Worm (Caenorhabditis elegans) whole organism, early embryonic: ENCODE measurements around the gene svh-11.

Experiments
- B0310.2 ChIP-seq: sonication (generic microtip); optimal IDR thresholded peaks from 2 replicates; lab custom pipeline; 2016; ENCODE audit warnings: mild to moderate bottlenecking, missing genetic modification characterization, missing compliant biosample characterization
- F13C5.2 ChIP-seq: sonication (generic microtip); optimal IDR thresholded peaks from 2 replicates; lab custom pipeline; 2017; ENCODE audit warnings: mild to moderate bottlenecking, missing genetic modification characterization, inconsistent platforms, missing compliant biosample characterization
- aly-1 ChIP-seq: sonication (generic microtip); optimal IDR thresholded peaks from 2 replicates; lab custom pipeline; 2016; ENCODE audit warnings: missing genetic modification characterization, missing compliant biosample characterization
- ama-1 ChIP-seq: fragments of 150-350 bp; optimal IDR thresholded peaks from 2 replicates; lab custom pipeline; 2014
- ceh-13 ChIP-seq: fragments of 200-800 bp; sonication (Bioruptor generic); optimal IDR thresholded peaks from 2 replicates; lab custom pipeline; 2018; ENCODE audit warnings: mild to moderate bottlenecking, missing genetic modification characterization, missing compliant biosample characterization
- ceh-36 ChIP-seq: sonication (generic microtip); optimal IDR thresholded peaks from 2 replicates; lab custom pipeline; 2016; ENCODE audit warnings: missing genetic modification characterization, inconsistent platforms, missing compliant biosample characterization
- ets-7 ChIP-seq: sonication (generic microtip); optimal IDR thresholded peaks from 2 replicates; lab custom pipeline; 2016; ENCODE audit warnings: missing genotype, missing genetic modification characterization, missing compliant biosample characterization
- flt-1 ChIP-seq: fragments of 200-800 bp; sonication (Bioruptor generic); IDR thresholded peaks from 2 replicates; pipeline ENCODE4 v1.3.6; 2022; ENCODE audit warnings: missing genetic modification characterization, missing compliant biosample characterization
- hmbx-1 ChIP-seq: sonication (generic microtip); optimal IDR thresholded peaks from 2 replicates; lab custom pipeline; 2016; ENCODE audit warnings: mild to moderate bottlenecking, missing genetic modification characterization, missing compliant biosample characterization
- hmg-4 ChIP-seq: fragments of 200-800 bp; sonication (Bioruptor generic); optimal IDR thresholded peaks from 2 replicates; lab custom pipeline; 2018; ENCODE audit warnings: mild to moderate bottlenecking, missing genetic modification characterization, missing compliant biosample characterization
- hnd-1 ChIP-seq: sonication (generic microtip); optimal IDR thresholded peaks from 2 replicates; lab custom pipeline; 2016; ENCODE audit warnings: missing genetic modification characterization, missing compliant biosample characterization
- pes-1 ChIP-seq: fragments of 200-800 bp; sonication (Bioruptor generic); IDR thresholded peaks from 2 replicates; pipeline ENCODE4 v1.3.6; 2022; ENCODE audit warnings: missing genetic modification reagents, missing genetic modification characterization, missing compliant biosample characterization
- scrt-1 ChIP-seq: fragments of 200-800 bp; sonication (Bioruptor generic); IDR thresholded peaks from 2 replicates; pipeline ENCODE4 v1.3.6; 2022; ENCODE audit warnings: missing genetic modification characterization, missing compliant biosample characterization
- sea-1 ChIP-seq: fragments of 200-800 bp; sonication (Bioruptor generic); conservative IDR thresholded peaks from 2 replicates; pipeline ENCODE4 v1.3.6; 2022; ENCODE audit warnings: missing genetic modification characterization, missing compliant biosample characterization
- tbx-11 ChIP-seq: fragments of 200-800 bp; sonication (Bioruptor generic); IDR thresholded peaks from 2 replicates; pipeline ENCODE4 v1.3.6; 2022; ENCODE audit warnings: missing genetic modification characterization, missing compliant biosample characterization
- tbx-37 ChIP-seq: fragments of 200-800 bp; sonication (Bioruptor generic); conservative IDR thresholded peaks from 2 replicates; pipeline ENCODE4 v1.3.6; 2022; ENCODE audit warnings: missing genetic modification reagents, missing genetic modification characterization, missing compliant biosample characterization
- tra-4 ChIP-seq: sonication (generic microtip); optimal IDR thresholded peaks from 2 replicates; lab custom pipeline; 2017; ENCODE audit warnings: missing genetic modification characterization, missing compliant biosample characterization

Gene svh-11

DNA sequence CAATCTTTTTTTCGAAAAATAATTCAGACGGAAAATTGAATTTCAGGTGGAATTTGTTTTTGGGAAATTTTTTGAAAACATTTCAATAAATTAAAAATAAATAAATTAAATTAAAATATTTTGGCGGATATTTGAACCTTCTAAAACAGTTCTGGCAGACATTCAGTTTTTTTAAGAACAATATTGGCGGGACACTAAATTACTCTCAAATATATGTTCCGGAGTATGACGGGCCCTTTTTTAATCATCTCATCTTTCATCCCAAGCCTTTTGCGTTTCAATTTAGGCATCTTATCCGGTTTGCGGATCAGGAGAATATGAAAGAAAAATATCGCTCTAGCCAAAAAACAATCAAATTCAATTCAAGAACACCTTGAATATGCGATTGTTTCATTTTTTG lies at the start of gene svh-11:
Gene svh-11, plus strand, starts transcription at position 301 of the 400 bp plus-strand sequence.
- TF ChIP-seq hnd-1 (tag; lab: Kevin White, UChicago) (no peak), ceh-36 (no peak), flt-1 (GFP tag; lab: Robert Waterston, UW) (no peak), ets-7 (tag; lab: Kevin White, UChicago) (no peak), scrt-1 (no peak), tra-4 (tag; lab: Kevin White, UChicago) (no peak), hmg-4 (GFP tag; lab: Kevin White, UChicago) (no peak), pes-1 (no peak), sea-1 (no peak), aly-1 (no peak), F13C5.2 (tag; lab: Kevin White, UChicago) (no peak), ceh-13 (no peak), hmbx-1 (tag; lab: Kevin White, UChicago) (no peak), ama-1 (lab: Kevin White, UChicago) (no peak), tbx-37 (GFP tag; lab: Robert Waterston, UW) (no peak), tbx-11 (no peak), B0310.2 (tag; lab: Kevin White, UChicago) (no peak)

DNA sequence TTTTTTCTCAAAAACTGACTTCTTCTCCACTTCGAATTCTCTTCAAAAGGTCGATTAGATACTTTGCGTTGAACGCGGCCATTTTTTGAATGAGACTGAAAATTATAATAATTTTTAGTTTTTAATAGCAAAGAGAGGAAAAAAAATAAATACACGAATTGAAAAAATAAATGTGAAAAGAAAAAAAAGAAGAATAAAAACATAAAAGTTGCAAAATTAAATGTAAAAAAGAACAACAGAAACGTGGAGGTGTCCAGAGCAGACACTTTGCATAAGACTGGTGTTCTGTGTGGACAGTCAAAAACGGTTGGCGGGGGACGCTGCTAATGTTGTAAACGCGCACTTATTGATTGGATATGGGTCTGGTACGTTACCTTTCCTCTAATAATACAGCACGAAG lies 47.6 kb upstream of the svh-11 start, which contains the start of gene C45H4.14:
Gene C45H4.14, minus strand, starts transcription at position 101 of the 400 bp plus-strand sequence.
- TF ChIP-seq ets-7 (tag; lab: Kevin White, UChicago) (no peak), hmbx-1 (tag; lab: Kevin White, UChicago) (no peak), B0310.2 (tag; lab: Kevin White, UChicago) (no peak)

DNA sequence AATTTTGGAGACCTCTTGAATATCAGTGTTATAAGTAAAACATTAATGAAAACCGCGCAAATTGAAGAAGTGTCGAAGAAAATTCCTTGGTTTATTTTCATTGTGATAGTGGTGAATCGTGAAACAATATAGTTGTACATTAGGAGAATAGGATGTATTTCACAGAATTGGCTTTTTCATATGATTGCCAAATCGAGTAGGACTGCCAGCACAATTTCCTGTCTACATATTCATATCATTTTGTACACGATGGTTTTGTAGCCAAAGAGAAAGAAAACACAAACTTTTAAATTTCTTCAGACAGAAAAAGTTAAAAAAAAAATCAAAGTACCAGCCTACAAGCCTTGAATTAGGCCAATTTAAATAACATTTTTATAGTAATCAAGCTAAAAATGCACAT lies 43.2 kb upstream of the svh-11 start, which contains the start of gene str-255:
Gene str-255, minus strand, starts transcription at position 101 of the 400 bp plus-strand sequence.
- TF ChIP-seq tbx-11 = no peak
- no peak for TF ChIP-seq ceh-13
- TF ChIP-seq sea-1 = no peak
- TF ChIP-seq flt-1 (GFP tag; lab: Robert Waterston, UW) = no peak
- no peak for TF ChIP-seq ceh-36
- TF ChIP-seq hmbx-1 (tag; lab: Kevin White, UChicago) = no peak
- no peak for TF ChIP-seq hmg-4 (GFP tag; lab: Kevin White, UChicago)
- no peak for TF ChIP-seq B0310.2 (tag; lab: Kevin White, UChicago)
- TF ChIP-seq F13C5.2 (tag; lab: Kevin White, UChicago) = no peak
- no peak for TF ChIP-seq pes-1
- TF ChIP-seq hnd-1 (tag; lab: Kevin White, UChicago) = no peak
- no peak for TF ChIP-seq ama-1 (lab: Kevin White, UChicago)
- no peak for TF ChIP-seq ets-7 (tag; lab: Kevin White, UChicago)

DNA sequence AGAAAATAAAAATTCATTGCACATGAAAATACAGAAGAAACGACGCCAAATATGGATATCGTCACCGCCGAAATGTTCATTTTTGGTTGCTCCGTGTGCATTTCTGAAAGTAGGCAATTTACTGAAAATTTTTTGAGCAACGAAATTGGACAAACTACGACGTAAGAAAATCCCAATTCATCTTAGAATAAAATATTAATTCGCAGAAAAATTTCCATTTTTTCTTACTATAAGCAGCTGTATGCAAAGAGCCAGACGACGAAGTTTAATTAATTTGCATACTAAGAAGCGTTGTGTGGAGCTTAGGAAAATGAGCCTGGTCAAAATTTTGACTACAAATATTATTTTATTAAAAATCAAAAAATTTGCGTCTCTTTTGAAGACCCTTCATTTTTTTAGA lies 40.2 kb upstream of the svh-11 start, which contains the start of gene srbc-19:
Gene srbc-19, minus strand, starts transcription at position 101 of the 400 bp plus-strand sequence.
- TF ChIP-seq ceh-36 = no peak
- no peak for TF ChIP-seq aly-1
- no peak for TF ChIP-seq tra-4 (tag; lab: Kevin White, UChicago)
- no peak for TF ChIP-seq scrt-1
- TF ChIP-seq ama-1 (lab: Kevin White, UChicago) = no peak

DNA sequence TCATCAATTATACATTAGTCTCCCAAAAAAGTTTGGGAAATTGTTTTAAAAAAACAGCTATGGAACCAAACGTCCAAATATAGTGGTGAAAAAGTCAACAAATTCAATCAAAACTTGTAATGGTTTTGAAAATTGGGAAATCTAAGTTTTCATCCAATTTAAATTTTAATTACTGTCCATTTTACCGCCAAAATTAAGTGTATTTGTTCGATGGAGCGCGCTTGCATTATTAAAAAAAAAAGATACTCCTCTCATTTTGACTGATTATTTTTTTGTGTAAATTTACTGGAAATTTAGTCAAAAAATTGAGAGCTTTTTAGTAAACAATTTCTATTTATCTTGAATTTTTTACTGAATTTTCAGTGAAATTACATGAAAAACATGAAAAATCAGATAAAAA lies 32.4 kb upstream of the svh-11 start:
- no peak for TF ChIP-seq ama-1 (lab: Kevin White, UChicago)
- TF ChIP-seq B0310.2 (tag; lab: Kevin White, UChicago) = no peak
- TF ChIP-seq hnd-1 (tag; lab: Kevin White, UChicago) = no peak
- no peak for TF ChIP-seq sea-1
- TF ChIP-seq scrt-1 = no peak
- TF ChIP-seq pes-1 = no peak
- no peak for TF ChIP-seq flt-1 (GFP tag; lab: Robert Waterston, UW)
- TF ChIP-seq tbx-11 = no peak
- no peak for TF ChIP-seq hmg-4 (GFP tag; lab: Kevin White, UChicago)
- TF ChIP-seq ets-7 (tag; lab: Kevin White, UChicago) = no peak
- no peak for TF ChIP-seq F13C5.2 (tag; lab: Kevin White, UChicago)
- no peak for TF ChIP-seq tbx-37 (GFP tag; lab: Robert Waterston, UW)
- no peak for TF ChIP-seq aly-1
- TF ChIP-seq hmbx-1 (tag; lab: Kevin White, UChicago) = no peak

DNA sequence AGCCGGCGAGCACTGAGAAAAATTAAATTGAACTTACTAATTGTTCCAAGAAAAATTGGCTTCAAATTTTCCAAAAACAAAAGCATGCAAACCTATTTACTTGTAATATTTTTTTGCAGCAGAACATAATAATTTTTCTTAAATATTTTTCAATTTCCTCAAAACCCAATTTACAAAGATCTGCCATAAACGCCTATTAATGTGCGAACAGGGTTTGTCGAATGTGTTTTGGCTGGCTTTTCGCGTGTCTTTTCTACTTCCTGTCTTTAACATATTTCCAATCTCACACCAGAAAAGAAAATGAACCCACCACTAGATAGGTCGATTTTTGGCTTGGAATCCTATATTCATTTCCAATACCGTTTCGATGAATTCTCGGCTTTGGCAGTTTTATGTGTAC lies 31.7 kb upstream of the svh-11 start, which contains the start of gene C45H4.18:
Gene C45H4.18, plus strand, starts transcription at position 301 of the 400 bp plus-strand sequence.
- TF ChIP-seq flt-1 (GFP tag; lab: Robert Waterston, UW) = no peak
- TF ChIP-seq aly-1 = no peak
- TF ChIP-seq tbx-11 = no peak
- no peak for TF ChIP-seq F13C5.2 (tag; lab: Kevin White, UChicago)
- no peak for TF ChIP-seq hmg-4 (GFP tag; lab: Kevin White, UChicago)
- TF ChIP-seq ceh-13 = no peak
- TF ChIP-seq B0310.2 (tag; lab: Kevin White, UChicago) = no peak
- TF ChIP-seq ets-7 (tag; lab: Kevin White, UChicago) = no peak
- no peak for TF ChIP-seq hnd-1 (tag; lab: Kevin White, UChicago)
- no peak for TF ChIP-seq tbx-37 (GFP tag; lab: Robert Waterston, UW)
- no peak for TF ChIP-seq ama-1 (lab: Kevin White, UChicago)
- no peak for TF ChIP-seq tra-4 (tag; lab: Kevin White, UChicago)
- TF ChIP-seq pes-1 = no peak
- TF ChIP-seq ceh-36 = no peak
- no peak for TF ChIP-seq sea-1
- TF ChIP-seq scrt-1 = no peak
- no peak for TF ChIP-seq hmbx-1 (tag; lab: Kevin White, UChicago)

DNA sequence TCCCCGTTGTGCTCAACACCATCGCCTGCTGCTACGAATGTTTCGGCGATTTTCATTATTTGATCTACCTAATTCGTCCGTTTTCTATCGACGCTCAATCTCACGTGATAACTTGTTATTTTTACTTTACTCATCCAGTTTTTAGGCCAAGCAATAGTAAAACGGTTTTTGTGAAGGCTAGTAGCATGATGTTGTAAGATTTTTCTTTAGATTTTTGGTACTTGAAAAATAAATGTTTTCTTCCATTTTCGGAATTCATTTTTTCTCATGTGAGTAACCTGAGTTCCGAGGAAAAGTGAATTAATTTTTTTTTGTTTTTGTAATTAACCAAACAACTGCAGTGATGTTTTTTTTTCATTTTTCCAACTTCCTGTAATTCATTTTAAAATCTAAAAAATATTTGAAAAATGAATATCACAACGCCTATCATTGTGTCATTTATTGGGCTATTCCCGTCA lies 29.6 kb upstream of the svh-11 start, which contains the start of gene srbc-17:
Gene srbc-17, plus strand, starts transcription at position 408 of the 458 bp plus-strand sequence.
- TF ChIP-seq tra-4 (tag; lab: Kevin White, UChicago) (no peak), ceh-36 (no peak), ama-1 (lab: Kevin White, UChicago) (no peak), pes-1 (no peak), flt-1 (GFP tag; lab: Robert Waterston, UW) (no peak)

DNA sequence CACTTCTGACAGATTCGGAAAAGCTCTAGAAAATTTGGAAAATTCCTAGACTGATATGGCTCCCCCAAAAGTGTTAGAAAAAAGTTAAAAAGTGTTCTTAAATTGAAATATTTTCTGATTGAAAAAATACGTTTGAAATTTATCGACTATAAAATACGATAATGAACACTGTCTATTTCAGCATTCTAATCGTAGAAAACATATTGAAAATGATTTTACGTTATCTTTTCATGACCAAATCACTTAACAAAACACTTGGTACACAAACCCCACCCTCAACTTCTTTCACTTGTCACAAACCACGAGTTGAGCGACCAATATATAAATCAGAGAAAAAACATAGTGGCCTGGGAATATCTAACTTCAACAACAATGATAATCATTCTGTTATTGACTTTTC lies 27.7 kb upstream of the svh-11 start, which contains the start of gene cyp-33C1:
Gene cyp-33C1, plus strand, starts transcription at position 301 of the 400 bp plus-strand sequence.
- TF ChIP-seq scrt-1 = no peak
- no peak for TF ChIP-seq aly-1
- TF ChIP-seq ama-1 (lab: Kevin White, UChicago) = no peak
